Worm (Caenorhabditis elegans) whole organism, midembryonic: ENCODE measurements around the gene F52E4.5.

Experiments
- T22C8.4 ChIP-seq: fragments of 200-800 bp; sonication (Bioruptor generic); IDR thresholded peaks from 2 replicates; pipeline ENCODE4 v1.3.6; 2022; ENCODE audit warnings: missing genetic modification characterization, missing compliant biosample characterization
- med-1 ChIP-seq: sonication (generic microtip); optimal IDR thresholded peaks from 2 replicates; lab custom pipeline; 2017; ENCODE audit warnings: missing genetic modification characterization, mild to moderate bottlenecking, missing compliant biosample characterization, antibody characterized with exemption, missing genetic modification reagents; ENCODE audit not compliant: insufficient read depth
- ztf-23 ChIP-seq: fragments of 200-800 bp; sonication (Bioruptor generic); IDR thresholded peaks from 2 replicates; pipeline ENCODE4 v1.3.6; 2022; ENCODE audit warnings: missing genetic modification reagents, missing genetic modification characterization, missing compliant biosample characterization

DNA sequence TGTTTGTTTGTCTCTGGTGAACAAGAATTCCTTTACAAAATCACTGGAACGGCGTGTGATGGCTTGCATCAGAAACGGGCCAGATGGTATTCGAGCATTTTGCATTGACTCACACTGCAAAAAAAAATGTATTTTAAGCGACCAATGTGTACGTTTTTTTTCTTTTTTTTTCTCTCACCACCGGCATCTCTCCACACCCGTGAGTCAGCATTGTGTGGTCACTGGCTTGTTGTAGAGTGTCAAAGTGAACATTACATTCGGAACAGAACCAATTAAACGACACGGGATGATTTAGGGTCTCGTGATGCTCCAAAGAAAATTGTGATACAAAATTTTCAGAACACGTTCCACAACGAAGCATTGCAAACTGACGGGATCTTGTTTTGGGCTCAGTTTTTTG, 14.4 kb upstream of the F52E4.5 start:
- TF ChIP-seq T22C8.4 (GFP tag; lab: Robert Waterston, UW) (no peak), med-1 (GFP tag; lab: Kevin White, UChicago) (no peak), ztf-23 (GFP tag; lab: Robert Waterston, UW) (no peak)
